Fruit fly (Drosophila melanogaster) whole organism, embryonic: ENCODE data around the gene CG31988.
A peak's percentile ranks its signal among the peaks of the same experiment; 100 is the strongest.

ENCODE experiments used
- ATbp ChIP-seq: fragments of 200-800 bp; sonication (Bioruptor generic); optimal IDR thresholded peaks from 2 replicates; lab custom pipeline; 2017; ENCODE audit warnings: missing biosample characterization, mild to moderate bottlenecking, missing genetic modification characterization, missing genetic modification reagents
- Asciz ChIP-seq: fragments of 200-800 bp; sonication (Bioruptor generic); optimal IDR thresholded peaks from 2 replicates; lab custom pipeline; 2017; ENCODE audit warnings: missing biosample characterization, mild to moderate bottlenecking, missing genetic modification characterization, missing genetic modification reagents
- Awh ChIP-seq: fragments of 200-800 bp; sonication (Bioruptor generic); IDR thresholded peaks from 2 replicates; pipeline ENCODE4, ENCODE4 v1.3.6; 2022; ENCODE audit warnings: missing biosample characterization, missing genetic modification characterization
- BEAF-32 ChIP-seq: fragments of 200-800 bp; sonication (Bioruptor generic); optimal IDR thresholded peaks from 3 replicates; lab custom pipeline; 2017; ENCODE audit warnings: missing biosample characterization, missing genetic modification characterization, mild to moderate bottlenecking, moderate library complexity, missing genetic modification reagents
- C15 ChIP-seq: fragments of 200-800 bp; sonication (Bioruptor generic); IDR thresholded peaks from 3 replicates; pipeline ENCODE4 v1.3.6; 2022; ENCODE audit warnings: missing biosample characterization, missing genetic modification characterization
- CG10366 ChIP-seq: fragments of 200-800 bp; sonication (Bioruptor generic); IDR thresholded peaks from 2 replicates; pipeline ENCODE4 v1.3.6; 2022; ENCODE audit warnings: missing biosample characterization, missing genetic modification characterization
- CG11504 ChIP-seq: fragments of 200-800 bp; sonication (Bioruptor generic); optimal IDR thresholded peaks from 3 replicates; lab custom pipeline; 2019; ENCODE audit warnings: missing biosample characterization, mild to moderate bottlenecking, missing genetic modification characterization, moderate library complexity
- CG11723 ChIP-seq: fragments of 200-800 bp; sonication (Bioruptor generic); optimal IDR thresholded peaks from 2 replicates; lab custom pipeline; 2017; ENCODE audit warnings: missing biosample characterization, mild to moderate bottlenecking, missing genetic modification characterization
- CG12104 ChIP-seq: fragments of 200-800 bp; sonication (Bioruptor generic); optimal IDR thresholded peaks from 3 replicates; lab custom pipeline; 2016; ENCODE audit warnings: missing biosample characterization, missing genetic modification characterization
- CG12299 ChIP-seq: fragments of 200-800 bp; sonication (Bioruptor generic); optimal IDR thresholded peaks from 2 replicates; lab custom pipeline; 2018; ENCODE audit warnings: missing biosample characterization, mild to moderate bottlenecking, missing genetic modification characterization
- CG13287 ChIP-seq: fragments of 200-800 bp; sonication (Bioruptor generic); IDR thresholded peaks from 2 replicates; pipeline ENCODE4 v1.3.6; 2022; ENCODE audit warnings: missing biosample characterization, missing genetic modification characterization; ENCODE audit not compliant: partially characterized antibody
- CG15696 ChIP-seq: fragments of 200-800 bp; sonication (Bioruptor generic); optimal IDR thresholded peaks from 2 replicates; lab custom pipeline; 2019; ENCODE audit warnings: missing biosample characterization, mild to moderate bottlenecking, missing genetic modification characterization, moderate library complexity
- CG16815 ChIP-seq: fragments of 200-800 bp; sonication (Bioruptor generic); optimal IDR thresholded peaks from 3 replicates; lab custom pipeline; 2017; ENCODE audit warnings: missing biosample characterization, mild to moderate bottlenecking, missing genetic modification characterization
- CG17568 ChIP-seq: fragments of 200-800 bp; sonication (Bioruptor generic); optimal IDR thresholded peaks from 2 replicates; lab custom pipeline; 2018; ENCODE audit warnings: missing biosample characterization, mild to moderate bottlenecking, missing genetic modification characterization, moderate library complexity
- CG18262 ChIP-seq: fragments of 200-800 bp; optimal IDR thresholded peaks from 3 replicates; lab custom pipeline; 2019; ENCODE audit warnings: missing biosample characterization, mild to moderate bottlenecking, missing genetic modification characterization, moderate library complexity
- CG2202 ChIP-seq: fragments of 200-800 bp; sonication (Bioruptor generic); optimal IDR thresholded peaks from 2 replicates; lab custom pipeline; 2018; ENCODE audit warnings: missing biosample characterization, mild to moderate bottlenecking, missing genetic modification characterization
- CG31388 ChIP-seq: fragments of 200-800 bp; sonication (Bioruptor generic); optimal IDR thresholded peaks from 2 replicates; lab custom pipeline; 2016; ENCODE audit warnings: missing biosample characterization, missing genetic modification characterization
- CG3281 ChIP-seq: fragments of 200-800 bp; sonication (Bioruptor generic); optimal IDR thresholded peaks from 3 replicates; lab custom pipeline; 2017; ENCODE audit warnings: missing biosample characterization, mild to moderate bottlenecking, missing genetic modification characterization
- CG4424 ChIP-seq: fragments of 200-800 bp; sonication (Bioruptor generic); optimal IDR thresholded peaks from 3 replicates; lab custom pipeline; 2016; ENCODE audit warnings: missing biosample characterization, missing genetic modification characterization
- E2f1 ChIP-seq: fragments of 200-800 bp; sonication (Bioruptor generic); IDR thresholded peaks from 2 replicates; pipeline ENCODE4 v1.3.6; 2022; ENCODE audit warnings: missing biosample characterization, missing genetic modification characterization
- E2f2 ChIP-seq: fragments of 200-800 bp; sonication (Bioruptor generic); IDR thresholded peaks from 2 replicates; pipeline ENCODE4 v1.3.6; 2022; ENCODE audit warnings: missing biosample characterization, missing genetic modification characterization
- Elba2 ChIP-seq: fragments of 200-800 bp; sonication (Bioruptor generic); optimal IDR thresholded peaks from 3 replicates; lab custom pipeline; 2016; ENCODE audit warnings: missing biosample characterization, missing genetic modification characterization
- HLHmδ ChIP-seq: fragments of 200-800 bp; sonication (Bioruptor generic); optimal IDR thresholded peaks from 2 replicates; lab custom pipeline; 2018; ENCODE audit warnings: missing biosample characterization, mild to moderate bottlenecking, missing genetic modification characterization, moderate library complexity
- MESR4 ChIP-seq: fragments of 200-800 bp; sonication (Bioruptor generic); optimal IDR thresholded peaks from 2 replicates; lab custom pipeline; 2018; ENCODE audit warnings: missing biosample characterization, mild to moderate bottlenecking, missing genetic modification characterization, moderate library complexity
- Neu2 ChIP-seq: fragments of 200-800 bp; sonication (Bioruptor generic); optimal IDR thresholded peaks from 3 replicates; lab custom pipeline; 2016; ENCODE audit warnings: missing biosample characterization, missing genetic modification characterization, borderline replicate concordance
- PHDP ChIP-seq: fragments of 200-800 bp; sonication (Bioruptor generic); optimal IDR thresholded peaks from 3 replicates; lab custom pipeline; 2018; ENCODE audit warnings: missing biosample characterization, mild to moderate bottlenecking, missing genetic modification characterization, moderate library complexity
- Poxn ChIP-seq: fragments of 200-800 bp; sonication (Bioruptor generic); IDR thresholded peaks from 2 replicates; pipeline ENCODE4 v1.3.6; 2022; ENCODE audit warnings: missing biosample characterization, missing genetic modification characterization
- ato ChIP-seq: fragments of 200-800 bp; sonication (Bioruptor generic); IDR thresholded peaks from 2 replicates; pipeline ENCODE4 v1.3.6; 2022; ENCODE audit warnings: missing biosample characterization, missing genetic modification characterization; ENCODE audit not compliant: partially characterized antibody
- bbx ChIP-seq: fragments of 200-800 bp; sonication (Bioruptor generic); IDR thresholded peaks from 2 replicates; pipeline ENCODE4 v1.3.6; 2022; ENCODE audit warnings: missing biosample characterization, missing genetic modification characterization; ENCODE audit not compliant: partially characterized antibody
- chn ChIP-seq: fragments of 200-800 bp; sonication (Bioruptor generic); optimal IDR thresholded peaks from 2 replicates; lab custom pipeline; 2016; ENCODE audit warnings: missing biosample characterization, missing genetic modification characterization
- croc ChIP-seq: fragments of 200-800 bp; sonication (Bioruptor generic); conservative IDR thresholded peaks from 3 replicates; pipeline ENCODE4 v1.3.6; 2022; ENCODE audit warnings: missing biosample characterization, missing genetic modification characterization
- crol ChIP-seq: fragments of 200-800 bp; sonication (Bioruptor generic); IDR thresholded peaks from 2 replicates; pipeline ENCODE4 v1.3.6; 2022; ENCODE audit warnings: missing biosample characterization, missing genetic modification characterization
- danr ChIP-seq: fragments of 200-800 bp; sonication (Bioruptor generic); IDR thresholded peaks from 2 replicates; pipeline ENCODE4 v1.3.6; 2022; ENCODE audit warnings: missing biosample characterization, missing genetic modification characterization
- esg ChIP-seq: fragments of 200-800 bp; sonication (Bioruptor generic); conservative IDR thresholded peaks from 2 replicates; pipeline ENCODE4 v1.3.6; 2022; ENCODE audit warnings: missing biosample characterization, missing genetic modification characterization
- fd102C ChIP-seq: fragments of 200-800 bp; sonication (Bioruptor generic); optimal IDR thresholded peaks from 2 replicates; lab custom pipeline; 2018; ENCODE audit warnings: missing biosample characterization, mild to moderate bottlenecking, missing genetic modification characterization, moderate library complexity
- gce ChIP-seq: fragments of 200-800 bp; sonication (Bioruptor generic); IDR thresholded peaks from 3 replicates; pipeline ENCODE4 v1.3.6; 2022; ENCODE audit warnings: missing biosample characterization, missing genetic modification characterization
- gt ChIP-seq: fragments of 200-800 bp; sonication (Bioruptor generic); IDR thresholded peaks from 2 replicates; pipeline ENCODE4 v1.3.6; 2022; ENCODE audit warnings: missing biosample characterization, missing genetic modification characterization
- insv ChIP-seq, 2 experiments: fragments of 200-800 bp; sonication (Bioruptor generic); optimal IDR thresholded peaks; 3 replicates each; lab custom pipeline; 2016 to 2018; ENCODE audit warnings: missing biosample characterization in 2 of 2, missing genetic modification characterization in 2 of 2
- lab ChIP-seq: fragments of 200-800 bp; sonication (Bioruptor generic); optimal IDR thresholded peaks from 3 replicates; lab custom pipeline; 2017; ENCODE audit warnings: missing biosample characterization, missing genetic modification characterization, mild to moderate bottlenecking, moderate library complexity, missing genetic modification reagents
- mld ChIP-seq: fragments of 200-800 bp; sonication (Bioruptor generic); IDR thresholded peaks from 3 replicates; pipeline ENCODE4 v1.3.6; 2022; ENCODE audit warnings: missing biosample characterization, missing genetic modification characterization; ENCODE audit not compliant: partially characterized antibody
- nerfin-1 ChIP-seq: fragments of 200-800 bp; sonication (Bioruptor generic); optimal IDR thresholded peaks from 3 replicates; lab custom pipeline; 2019; ENCODE audit warnings: missing biosample characterization, mild to moderate bottlenecking, missing genetic modification characterization, moderate library complexity
- nom ChIP-seq: fragments of 200-800 bp; sonication (Bioruptor generic); optimal IDR thresholded peaks from 2 replicates; lab custom pipeline; 2017; ENCODE audit warnings: missing biosample characterization, missing genetic modification characterization, mild to moderate bottlenecking, moderate library complexity, missing genetic modification reagents
- pros ChIP-seq: fragments of 200-800 bp; sonication (Bioruptor generic); optimal IDR thresholded peaks from 3 replicates; lab custom pipeline; 2019; ENCODE audit warnings: missing biosample characterization, mild to moderate bottlenecking, missing genetic modification characterization, moderate library complexity
- scrt ChIP-seq: fragments of 200-800 bp; sonication (Bioruptor generic); optimal IDR thresholded peaks from 2 replicates; lab custom pipeline; 2018; ENCODE audit warnings: missing biosample characterization, mild to moderate bottlenecking, missing genetic modification characterization, moderate library complexity
- tna ChIP-seq: fragments of 200-800 bp; sonication (Bioruptor generic); IDR thresholded peaks from 2 replicates; pipeline ENCODE4 v1.3.6; 2022; ENCODE audit warnings: missing biosample characterization, missing genetic modification characterization; ENCODE audit not compliant: partially characterized antibody
- trem ChIP-seq: fragments of 200-800 bp; optimal IDR thresholded peaks from 3 replicates; lab custom pipeline; 2019; ENCODE audit warnings: missing biosample characterization, mild to moderate bottlenecking, missing genetic modification characterization, moderate library complexity
- ttk ChIP-seq: fragments of 200-800 bp; sonication (Bioruptor generic); IDR thresholded peaks from 2 replicates; pipeline ENCODE4 v2.1.2; 2022; ENCODE audit warnings: missing biosample characterization, missing genetic modification characterization
- zen ChIP-seq: fragments of 200-800 bp; sonication (Bioruptor generic); optimal IDR thresholded peaks from 3 replicates; lab custom pipeline; 2018; ENCODE audit warnings: missing biosample characterization, mild to moderate bottlenecking, missing genetic modification characterization, moderate library complexity

The CG31988 gene

DNA sequence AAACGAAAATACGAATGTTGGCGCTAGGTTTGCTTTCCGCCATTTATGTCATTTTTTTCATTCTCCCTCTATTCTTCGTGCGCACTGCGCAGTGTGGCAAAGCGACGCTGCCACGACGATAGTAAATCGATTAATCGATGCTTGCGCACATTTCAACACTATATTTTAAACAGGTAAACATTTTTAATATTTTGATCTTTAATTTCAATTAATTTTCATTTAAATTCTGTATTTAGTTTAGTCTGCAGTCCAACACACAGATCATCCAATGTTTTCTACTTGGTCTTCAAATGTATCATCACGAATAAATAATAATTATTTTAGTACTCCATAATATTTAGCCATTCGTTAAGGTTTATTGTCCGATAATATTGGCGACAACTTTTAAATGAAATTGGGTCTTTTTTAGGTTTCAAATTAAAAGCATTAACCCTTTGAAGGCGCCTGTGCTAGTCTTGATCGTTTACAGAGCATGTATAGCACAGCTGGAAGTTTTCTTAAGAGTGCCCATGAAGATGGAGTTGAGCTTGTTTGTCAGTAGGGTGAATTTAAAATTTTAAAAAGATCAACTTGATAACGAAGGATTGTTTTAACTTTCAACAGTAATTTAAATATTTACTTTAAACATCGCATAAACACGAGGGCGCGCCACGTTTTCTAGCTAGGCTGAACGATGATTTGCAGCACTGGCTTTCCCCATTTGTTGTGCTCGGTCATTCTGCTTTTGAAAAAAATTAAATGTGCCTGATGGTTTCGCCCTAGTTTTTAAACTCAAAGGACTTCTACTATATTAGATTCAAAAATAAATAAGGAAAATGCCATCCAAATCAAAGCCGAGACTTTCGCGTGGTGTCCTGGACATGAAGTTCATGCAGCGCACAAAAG is 46.2 kb downstream of the CG31988 start, which contains the start of the genes Mpp6 and E2f2 (continued):
- TF ChIP-seq CG4424 (GFP tag; lab: Kevin White, UChicago) (no peak), CG11723 (GFP tag; lab: Kevin White, UChicago) (no peak), mld (GFP tag; lab: Robert Waterston, UW) (peak; percentile 84), trem (tag; lab: Kevin White, UChicago) (peak; percentile 33), fd102C (GFP tag; lab: Kevin White, UChicago) (no peak), CG10366 (no peak), CG3281 (GFP tag; lab: Kevin White, UChicago) (peak; percentile 4), CG31388 (GFP tag; lab: Kevin White, UChicago) (no peak), CG18262 (tag; lab: Kevin White, UChicago) (no peak), croc (no peak), ATbp (GFP tag; lab: Kevin White, UChicago) (no peak), CG11504 (tag; lab: Kevin White, UChicago) (peak; percentile 18), E2f2 (GFP tag; lab: Robert Waterston, UW) (peak; percentile 93), CG2202 (tag; lab: Kevin White, UChicago) (no peak), BEAF-32 (GFP tag; lab: Kevin White, UChicago) (peak; percentile 86), CG16815 (GFP tag; lab: Kevin White, UChicago) (no peak), ttk (GFP tag; lab: Robert Waterston, UW) (no peak), zen (tag; lab: Kevin White, UChicago) (no peak), Awh (GFP tag; lab: Robert Waterston, UW) (no peak), insv (GFP tag; optimal IDR thresholded peaks at IDR 0.05; lab: Kevin White, UChicago) (no peak), CG12299 (no peak), PHDP (tag; lab: Kevin White, UChicago) (no peak), CG15696 (tag; lab: Kevin White, UChicago) (no peak), danr (GFP tag; lab: Robert Waterston, UW) (no peak), E2f1 (GFP tag; lab: Robert Waterston, UW) (no peak), ato (GFP tag; lab: Robert Waterston, UW) (peak; percentile 82), nerfin-1 (tag; lab: Kevin White, UChicago) (no peak), MESR4 (peak; percentile 34), bbx (GFP tag; lab: Robert Waterston, UW) (peak; percentile 93), pros (GFP tag; lab: Kevin White, UChicago) (no peak), Neu2 (GFP tag; lab: Kevin White, UChicago) (no peak), Elba2 (no peak), CG12104 (peak; percentile 15), tna (GFP tag; lab: Robert Waterston, UW) (peak; percentile 66), C15 (GFP tag; lab: Robert Waterston, UW) (no peak), lab (GFP tag; lab: Kevin White, UChicago) (no peak), gt (GFP tag; lab: Robert Waterston, UW) (no peak), Poxn (GFP tag; lab: Robert Waterston, UW) (no peak), scrt (no peak), nom (GFP tag; lab: Kevin White, UChicago) (peak; percentile 11), chn (GFP tag; lab: Kevin White, UChicago) (no peak), crol (GFP tag; lab: Robert Waterston, UW) (no peak), HLHmδ (GFP tag; lab: Kevin White, UChicago) (no peak), CG13287 (peak; percentile 79), Asciz (GFP tag; lab: Kevin White, UChicago) (no peak), esg (GFP tag; lab: Robert Waterston, UW) (no peak), CG17568 (GFP tag; lab: Kevin White, UChicago) (no peak), gce (GFP tag; lab: Robert Waterston, UW) (no peak)
